Worm (Caenorhabditis elegans) whole organism, early embryonic: Measurements from ENCODE around the gene pbo-4.

ENCODE experiments used
- F13C5.2 ChIP-seq: sonication (generic microtip); optimal IDR thresholded peaks from 2 replicates; lab custom pipeline; 2017; ENCODE audit warnings: mild to moderate bottlenecking, missing genetic modification characterization, inconsistent platforms, missing compliant biosample characterization
- ama-1 ChIP-seq: fragments of 150-350 bp; optimal IDR thresholded peaks from 2 replicates; lab custom pipeline; 2014
- ceh-13 ChIP-seq: fragments of 200-800 bp; sonication (Bioruptor generic); optimal IDR thresholded peaks from 2 replicates; lab custom pipeline; 2018; ENCODE audit warnings: mild to moderate bottlenecking, missing genetic modification characterization, missing compliant biosample characterization
- pes-1 ChIP-seq: fragments of 200-800 bp; sonication (Bioruptor generic); IDR thresholded peaks from 2 replicates; pipeline ENCODE4 v1.3.6; 2022; ENCODE audit warnings: missing genetic modification reagents, missing genetic modification characterization, missing compliant biosample characterization
- scrt-1 ChIP-seq: fragments of 200-800 bp; sonication (Bioruptor generic); IDR thresholded peaks from 2 replicates; pipeline ENCODE4 v1.3.6; 2022; ENCODE audit warnings: missing genetic modification characterization, missing compliant biosample characterization
- sea-1 ChIP-seq: fragments of 200-800 bp; sonication (Bioruptor generic); conservative IDR thresholded peaks from 2 replicates; pipeline ENCODE4 v1.3.6; 2022; ENCODE audit warnings: missing genetic modification characterization, missing compliant biosample characterization

ce11 chrX:10971118-10971517 is 17.2 kb downstream of the pbo-4 start:
- no peak for TF ChIP-seq pes-1 (GFP tag; lab: Robert Waterston, UW)
- TF ChIP-seq sea-1: no peak
- no peak for TF ChIP-seq F13C5.2 (tag; lab: Kevin White, UChicago)
- TF ChIP-seq ama-1 (lab: Kevin White, UChicago): no peak
- TF ChIP-seq scrt-1 (GFP tag; lab: Robert Waterston, UW): no peak
- TF ChIP-seq ceh-13: no peak
